Worm (Caenorhabditis elegans): ENCODE data around the gene F59E11.6.

DNA sequence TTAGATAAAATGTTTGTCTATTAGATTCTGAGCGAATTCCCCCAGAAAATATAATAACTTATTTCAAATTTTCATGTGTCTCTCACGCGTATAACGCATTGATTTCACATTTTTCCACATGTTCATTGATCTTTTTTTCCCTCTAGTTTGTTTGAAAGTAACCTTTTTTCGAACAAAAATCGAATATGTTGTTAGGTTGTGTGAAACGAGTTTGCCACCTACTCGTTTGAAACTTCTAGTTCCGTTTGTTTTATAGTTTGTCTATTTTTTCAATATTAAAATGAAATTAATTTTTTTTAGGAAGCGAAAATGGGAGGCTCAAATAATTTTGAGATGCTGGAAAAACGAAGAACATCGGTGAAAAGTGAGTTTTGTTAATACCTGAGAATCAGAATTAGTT, 38.7 kb downstream of the F59E11.6 start, which contains the start of gene C25E10.5:
- TF ChIP-seq ztf-29 (GFP tag; IDR thresholded peaks at IDR 0.05): no peak
- no peak for TF ChIP-seq ztf-23 (GFP tag; IDR thresholded peaks at IDR 0.05)
- no peak for TF ChIP-seq klf-2 (GFP tag; conservative IDR thresholded peaks at IDR 0.05)
- TF ChIP-seq tab-1 (GFP tag; IDR thresholded peaks at IDR 0.05): no peak
- no peak for TF ChIP-seq med-1 (GFP tag; optimal IDR thresholded peaks at IDR 0.05; ENCODE audit: insufficient read depth)
- no peak for TF ChIP-seq ref-1 (GFP tag; conservative IDR thresholded peaks at IDR 0.05)
- no peak for TF ChIP-seq flt-1 (GFP tag; IDR thresholded peaks at IDR 0.05)
- TF ChIP-seq T22C8.4 (GFP tag; IDR thresholded peaks at IDR 0.05): no peak

Data from whole organism, midembryonic.